Fruit fly (Drosophila melanogaster) whole organism, larva: ENCODE data around the gene CG1824.

Experiments
- noc ChIP-seq: fragments of 200-800 bp; sonication (Bioruptor generic); optimal IDR thresholded peaks from 3 replicates; lab custom pipeline; 2019; ENCODE audit warnings: missing biosample characterization, mild to moderate bottlenecking, missing genetic modification characterization, moderate library complexity

The CG1824 gene

dm6 chrX:12600802-12601793 lies 5.7 kb upstream of the CG1824 start:
- TF ChIP-seq noc = no peak

- TF ChIP-seq noc = no peak
Measured at dm6 chrX:12596353-12597107, 1.1 kb upstream of the CG1824 start.

dm6 chrX:12595100-12595609 lies 269 bp downstream of the CG1824 start:
- TF ChIP-seq noc = no peak

- no peak for TF ChIP-seq noc
Measured at dm6 chrX:12592121-12592466, 3.3 kb downstream of the CG1824 start, which contains the start of gene LIMK1. TSS of gene LIMK1 (minus strand) at chrX:12592193.

- TF ChIP-seq noc = peak; percentile 45
Measured at dm6 chrX:12591223-12592120, 4.0 kb downstream of the CG1824 start.

- no peak for TF ChIP-seq noc
Measured at dm6 chrX:12583870-12584390, 11.5 kb downstream of the CG1824 start.

dm6 chrX:12582984-12583869 lies 12.2 kb downstream of the CG1824 start, which contains the start of gene Pits:
TSS of gene Pits (minus strand) at chrX:12583193.
- TF ChIP-seq noc = peak; percentile 55

dm6 chrX:12582661-12582983 lies 12.8 kb downstream of the CG1824 start:
- TF ChIP-seq noc = no peak

- TF ChIP-seq noc = no peak
Measured at dm6 chrX:12581894-12582293, 13.5 kb downstream of the CG1824 start.

- no peak for TF ChIP-seq noc
Measured at dm6 chrX:12581305-12581676, 14.1 kb downstream of the CG1824 start.

- TF ChIP-seq noc = peak; percentile 50
Measured at dm6 chrX:12580498-12581304, 14.7 kb downstream of the CG1824 start.

- no peak for TF ChIP-seq noc
Measured at dm6 chrX:12580040-12580497, 15.4 kb downstream of the CG1824 start.

- TF ChIP-seq noc = peak; percentile 95
Measured at dm6 chrX:12579506-12579999, 15.9 kb downstream of the CG1824 start.
